Worm (Caenorhabditis elegans) whole organism, early embryonic: ENCODE results near the gene T18D3.9.

Experiments
- B0310.2 ChIP-seq: sonication (generic microtip); optimal IDR thresholded peaks from 2 replicates; lab custom pipeline; 2016; ENCODE audit warnings: mild to moderate bottlenecking, missing genetic modification characterization, missing compliant biosample characterization
- F13C5.2 ChIP-seq: sonication (generic microtip); optimal IDR thresholded peaks from 2 replicates; lab custom pipeline; 2017; ENCODE audit warnings: mild to moderate bottlenecking, missing genetic modification characterization, inconsistent platforms, missing compliant biosample characterization
- aly-1 ChIP-seq: sonication (generic microtip); optimal IDR thresholded peaks from 2 replicates; lab custom pipeline; 2016; ENCODE audit warnings: missing genetic modification characterization, missing compliant biosample characterization
- ama-1 ChIP-seq: fragments of 150-350 bp; optimal IDR thresholded peaks from 2 replicates; lab custom pipeline; 2014
- ceh-13 ChIP-seq: fragments of 200-800 bp; sonication (Bioruptor generic); optimal IDR thresholded peaks from 2 replicates; lab custom pipeline; 2018; ENCODE audit warnings: mild to moderate bottlenecking, missing genetic modification characterization, missing compliant biosample characterization
- ceh-36 ChIP-seq: sonication (generic microtip); optimal IDR thresholded peaks from 2 replicates; lab custom pipeline; 2016; ENCODE audit warnings: missing genetic modification characterization, inconsistent platforms, missing compliant biosample characterization
- ets-7 ChIP-seq: sonication (generic microtip); optimal IDR thresholded peaks from 2 replicates; lab custom pipeline; 2016; ENCODE audit warnings: missing genotype, missing genetic modification characterization, missing compliant biosample characterization
- flt-1 ChIP-seq: fragments of 200-800 bp; sonication (Bioruptor generic); IDR thresholded peaks from 2 replicates; pipeline ENCODE4 v1.3.6; 2022; ENCODE audit warnings: missing genetic modification characterization, missing compliant biosample characterization
- hmbx-1 ChIP-seq: sonication (generic microtip); optimal IDR thresholded peaks from 2 replicates; lab custom pipeline; 2016; ENCODE audit warnings: mild to moderate bottlenecking, missing genetic modification characterization, missing compliant biosample characterization
- hmg-4 ChIP-seq: fragments of 200-800 bp; sonication (Bioruptor generic); optimal IDR thresholded peaks from 2 replicates; lab custom pipeline; 2018; ENCODE audit warnings: mild to moderate bottlenecking, missing genetic modification characterization, missing compliant biosample characterization
- hnd-1 ChIP-seq: sonication (generic microtip); optimal IDR thresholded peaks from 2 replicates; lab custom pipeline; 2016; ENCODE audit warnings: missing genetic modification characterization, missing compliant biosample characterization
- pes-1 ChIP-seq: fragments of 200-800 bp; sonication (Bioruptor generic); IDR thresholded peaks from 2 replicates; pipeline ENCODE4 v1.3.6; 2022; ENCODE audit warnings: missing genetic modification reagents, missing genetic modification characterization, missing compliant biosample characterization
- scrt-1 ChIP-seq: fragments of 200-800 bp; sonication (Bioruptor generic); IDR thresholded peaks from 2 replicates; pipeline ENCODE4 v1.3.6; 2022; ENCODE audit warnings: missing genetic modification characterization, missing compliant biosample characterization
- sea-1 ChIP-seq: fragments of 200-800 bp; sonication (Bioruptor generic); conservative IDR thresholded peaks from 2 replicates; pipeline ENCODE4 v1.3.6; 2022; ENCODE audit warnings: missing genetic modification characterization, missing compliant biosample characterization
- tbx-11 ChIP-seq: fragments of 200-800 bp; sonication (Bioruptor generic); IDR thresholded peaks from 2 replicates; pipeline ENCODE4 v1.3.6; 2022; ENCODE audit warnings: missing genetic modification characterization, missing compliant biosample characterization
- tbx-37 ChIP-seq: fragments of 200-800 bp; sonication (Bioruptor generic); conservative IDR thresholded peaks from 2 replicates; pipeline ENCODE4 v1.3.6; 2022; ENCODE audit warnings: missing genetic modification reagents, missing genetic modification characterization, missing compliant biosample characterization
- tra-4 ChIP-seq: sonication (generic microtip); optimal IDR thresholded peaks from 2 replicates; lab custom pipeline; 2017; ENCODE audit warnings: missing genetic modification characterization, missing compliant biosample characterization

T18D3.9 gene

ce11 chrX:12425427-12425826 is 28.8 kb downstream of the T18D3.9 start, which contains the start of gene T24D3.2:
T24D3.2 (plus strand) TSS chrX:12425730.
- no peak for TF ChIP-seq flt-1
- no peak for TF ChIP-seq ama-1
- TF ChIP-seq B0310.2 (tag; lab: Kevin White, UChicago), result no peak
- no peak for TF ChIP-seq hnd-1
- no peak for TF ChIP-seq F13C5.2
- no peak for TF ChIP-seq tra-4 (tag; lab: Kevin White, UChicago)
- TF ChIP-seq ets-7 (tag; lab: Kevin White, UChicago), result no peak
- no peak for TF ChIP-seq tbx-11 (GFP tag; lab: Robert Waterston, UW)
- TF ChIP-seq hmg-4, result no peak
- no peak for TF ChIP-seq tbx-37 (GFP tag; lab: Robert Waterston, UW)
- no peak for TF ChIP-seq pes-1
- TF ChIP-seq scrt-1, result no peak
- TF ChIP-seq sea-1, result no peak
- no peak for TF ChIP-seq ceh-13 (GFP tag; lab: Kevin White, UChicago)
- no peak for TF ChIP-seq aly-1 (tag; lab: Kevin White, UChicago)
- TF ChIP-seq hmbx-1 (tag; lab: Kevin White, UChicago), result no peak
- no peak for TF ChIP-seq ceh-36 (tag; lab: Kevin White, UChicago)

DNA sequence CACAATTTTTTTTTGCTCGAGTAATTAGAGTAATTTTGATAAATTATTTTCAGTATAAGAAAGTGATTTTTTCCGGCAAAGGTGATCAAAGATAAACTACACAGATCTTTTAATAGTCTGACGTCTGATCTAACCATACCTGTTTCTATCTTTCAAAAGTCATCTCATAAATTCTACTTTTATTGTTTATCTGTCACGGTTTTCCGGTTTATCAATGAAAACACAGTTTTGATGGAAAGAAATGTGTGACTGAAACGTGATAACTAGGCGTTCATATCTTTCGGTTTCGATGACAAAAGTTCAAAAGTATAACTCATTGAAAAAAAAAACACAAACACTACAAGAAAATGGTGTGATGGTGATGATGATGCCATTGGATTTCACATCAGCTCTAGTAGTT is 31.7 kb downstream of the T18D3.9 start:
- no peak for TF ChIP-seq pes-1
- no peak for TF ChIP-seq aly-1 (tag; lab: Kevin White, UChicago)
- no peak for TF ChIP-seq ama-1
- no peak for TF ChIP-seq ets-7 (tag; lab: Kevin White, UChicago)

DNA sequence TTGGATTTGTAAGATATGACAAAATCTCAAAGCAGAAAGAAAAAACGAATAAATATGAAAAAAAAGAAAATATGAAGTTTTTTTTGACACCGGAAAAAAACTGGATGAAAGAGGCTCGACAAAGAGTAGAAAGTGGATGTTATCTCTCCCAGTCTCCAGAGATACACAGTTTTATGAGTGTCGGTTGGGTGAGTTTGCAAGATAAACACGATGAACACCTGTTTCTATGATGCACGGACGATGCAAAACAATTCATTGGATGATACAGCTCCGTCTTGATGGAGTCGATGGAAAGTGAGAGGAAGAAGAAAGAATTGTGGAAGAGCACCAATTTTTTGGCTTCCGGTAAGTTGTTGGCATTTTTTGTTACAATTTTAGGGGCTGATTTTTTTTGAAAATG is 38.4 kb downstream of the T18D3.9 start:
- TF ChIP-seq scrt-1 (no peak), tbx-11 (GFP tag; lab: Robert Waterston, UW) (no peak), hnd-1 (no peak), hmbx-1 (tag; lab: Kevin White, UChicago) (no peak), aly-1 (tag; lab: Kevin White, UChicago) (no peak), tbx-37 (GFP tag; lab: Robert Waterston, UW) (no peak), B0310.2 (tag; lab: Kevin White, UChicago) (no peak), F13C5.2 (no peak), hmg-4 (no peak), ceh-13 (GFP tag; lab: Kevin White, UChicago) (no peak), sea-1 (no peak)

ce11 chrX:12413941-12414340 is 40.3 kb downstream of the T18D3.9 start, which contains the start of gene lin-2:
lin-2 (minus strand) TSS chrX:12414041.
- TF ChIP-seq sea-1, result no peak
- no peak for TF ChIP-seq ceh-36 (tag; lab: Kevin White, UChicago)
- no peak for TF ChIP-seq scrt-1

ce11 chrX:12407297-12407696 is 47.0 kb downstream of the T18D3.9 start:
- TF ChIP-seq F13C5.2 (peak; percentile 0), B0310.2 (tag; lab: Kevin White, UChicago) (no peak), scrt-1 (0 out of 2 replicates have a peak, but pooled peaks have one; percentile 15), hmg-4 (peak; percentile 52), flt-1 (no peak), tbx-37 (GFP tag; lab: Robert Waterston, UW) (0 out of 2 replicates have a peak, but pooled peaks have one; percentile 12), aly-1 (tag; lab: Kevin White, UChicago) (peak; percentile 77)

- TF ChIP-seq hnd-1 (no peak), ama-1 (no peak)
These were observed 47.7 kb downstream of the T18D3.9 start for ce11 chrX:12406592-12406991.

DNA sequence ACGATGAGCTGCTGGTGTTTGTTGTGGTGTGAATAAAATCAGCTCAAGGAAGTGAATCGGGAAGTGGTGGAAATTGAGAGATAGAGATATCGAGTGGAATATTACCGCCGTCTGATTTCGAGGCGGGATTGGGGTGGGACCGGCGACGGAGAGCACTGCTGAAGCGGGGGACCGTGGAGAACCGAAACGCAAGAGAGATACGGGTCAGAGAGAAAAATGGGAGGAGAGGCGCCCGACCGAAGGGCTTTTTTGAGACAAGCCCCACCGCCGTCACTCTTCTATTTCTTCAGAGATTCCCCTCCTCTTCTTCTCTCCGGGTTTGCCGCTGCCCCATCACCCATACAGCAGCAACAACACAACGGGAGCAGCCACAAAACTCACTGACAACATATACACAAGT is 48.2 kb downstream of the T18D3.9 start:
- TF ChIP-seq hmg-4 (no peak), ceh-13 (GFP tag; lab: Kevin White, UChicago) (no peak), ets-7 (tag; lab: Kevin White, UChicago) (no peak), F13C5.2 (no peak), hnd-1 (no peak), hmbx-1 (tag; lab: Kevin White, UChicago) (no peak), ama-1 (no peak), aly-1 (tag; lab: Kevin White, UChicago) (no peak)

- TF ChIP-seq flt-1 (no peak), hnd-1 (no peak), F13C5.2 (no peak)
These were observed 49.5 kb downstream of the T18D3.9 start for ce11 chrX:12404729-12405128.
